Fruit fly (Drosophila melanogaster) whole organism, pupa: ENCODE results near the gene Bub1.

Experiments
- CG13204 ChIP-seq: fragments of 200-800 bp; sonication (Bioruptor generic); optimal IDR thresholded peaks from 2 replicates; lab custom pipeline; 2018; ENCODE audit warnings: missing biosample characterization, mild to moderate bottlenecking, missing genetic modification characterization, moderate library complexity
- CG14655 ChIP-seq: fragments of 200-800 bp; sonication (Bioruptor generic); optimal IDR thresholded peaks from 3 replicates; lab custom pipeline; 2017; ENCODE audit warnings: mild to moderate bottlenecking, missing biosample characterization, missing genetic modification reagents, missing genetic modification characterization
- CG17806 ChIP-seq: fragments of 200-800 bp; sonication (Bioruptor generic); optimal IDR thresholded peaks from 2 replicates; lab custom pipeline; 2018; ENCODE audit warnings: missing biosample characterization, mild to moderate bottlenecking, missing genetic modification characterization, moderate library complexity
- CG32121 ChIP-seq: fragments of 200-800 bp; sonication (Bioruptor generic); IDR thresholded peaks from 2 replicates; pipeline ENCODE4 v1.3.6; 2022; ENCODE audit warnings: missing biosample characterization, missing genetic modification characterization
- CG34367 ChIP-seq: fragments of 200-800 bp; sonication (Bioruptor generic); optimal IDR thresholded peaks from 2 replicates; lab custom pipeline; 2018; ENCODE audit warnings: missing biosample characterization, mild to moderate bottlenecking, missing genetic modification characterization
- CG8159 ChIP-seq: fragments of 200-800 bp; sonication (Bioruptor generic); optimal IDR thresholded peaks from 3 replicates; lab custom pipeline; 2018; ENCODE audit warnings: missing biosample characterization, mild to moderate bottlenecking, missing genetic modification characterization, moderate library complexity
- D1 ChIP-seq: fragments of 200-800 bp; sonication (Bioruptor generic); optimal IDR thresholded peaks from 2 replicates; lab custom pipeline; 2018; ENCODE audit warnings: missing biosample characterization, mild to moderate bottlenecking, missing genetic modification characterization, moderate library complexity
- EcR ChIP-seq: fragments of 200-800 bp; sonication (Bioruptor generic); optimal IDR thresholded peaks from 3 replicates; lab custom pipeline; 2019; ENCODE audit warnings: missing biosample characterization, missing genetic modification characterization, mild to moderate bottlenecking, moderate library complexity, missing genetic modification reagents
- Ets98B ChIP-seq: fragments of 200-800 bp; sonication (Bioruptor generic); IDR thresholded peaks from 2 replicates; pipeline ENCODE4 v1.3.6; 2022; ENCODE audit warnings: missing biosample characterization, missing genetic modification characterization
- Pif1A ChIP-seq: fragments of 200-800 bp; sonication (Bioruptor generic); optimal IDR thresholded peaks from 3 replicates; lab custom pipeline; 2016; ENCODE audit warnings: missing biosample characterization, missing genetic modification characterization
- Snoo ChIP-seq: fragments of 200-800 bp; sonication (Bioruptor generic); optimal IDR thresholded peaks from 3 replicates; lab custom pipeline; 2017; ENCODE audit warnings: missing biosample characterization, mild to moderate bottlenecking, missing genetic modification characterization, inconsistent platforms
- rn ChIP-seq: fragments of 200-800 bp; sonication (Bioruptor generic); IDR thresholded peaks from 2 replicates; pipeline ENCODE4 v1.3.6; 2022; ENCODE audit warnings: missing biosample characterization, missing genetic modification characterization

DNA sequence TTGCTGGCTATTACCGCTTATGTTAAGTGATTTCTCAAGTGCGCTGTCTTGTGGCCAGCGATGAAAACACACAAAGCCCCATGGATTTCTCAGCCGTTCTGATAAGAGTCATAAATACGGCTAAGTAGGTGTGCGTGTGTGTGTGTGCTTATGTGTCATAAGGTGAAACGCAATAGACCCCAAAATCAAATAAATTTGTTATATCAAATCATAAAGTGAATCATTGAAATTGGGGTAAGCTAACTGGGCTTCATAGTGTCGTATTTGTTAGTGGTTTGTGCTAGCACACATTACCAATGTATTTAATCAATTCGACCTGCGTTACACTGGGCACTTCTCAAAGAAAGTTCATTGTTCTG, 20.9 kb downstream of the Bub1 start:
- TF ChIP-seq rn (GFP tag; lab: Robert Waterston, UW) (no peak), Ets98B (GFP tag; lab: Robert Waterston, UW) (no peak), Pif1A (GFP tag; lab: Kevin White, UChicago) (no peak), CG17806 (tag; lab: Kevin White, UChicago) (no peak), CG8159 (tag; lab: Kevin White, UChicago) (no peak), CG13204 (no peak), CG14655 (GFP tag; lab: Kevin White, UChicago) (no peak), CG34367 (tag; lab: Kevin White, UChicago) (no peak), CG32121 (GFP tag; lab: Robert Waterston, UW) (no peak), Snoo (tag; lab: Kevin White, UChicago) (no peak), D1 (no peak), EcR (GFP tag; lab: Kevin White, UChicago) (no peak)
